Worm (Caenorhabditis elegans) whole organism, mixed stage, embryonic: ENCODE data around the gene pqe-1.

Experiments
- M03D4.4 ChIP-seq: sonication (generic microtip); optimal IDR thresholded peaks from 2 replicates; lab custom pipeline; 2017; ENCODE audit warnings: mild to moderate bottlenecking, missing genetic modification characterization, missing compliant biosample characterization
- elt-3 ChIP-seq: fragments of 150-350 bp; optimal IDR thresholded peaks from 2 replicates; lab custom pipeline; 2014; ENCODE audit warnings: missing biosample characterization, missing genetic modification characterization
- ham-2 ChIP-seq: fragments of 200-800 bp; sonication (Bioruptor generic); optimal IDR thresholded peaks from 2 replicates; lab custom pipeline; 2018; ENCODE audit warnings: mild to moderate bottlenecking, missing genetic modification characterization, missing compliant biosample characterization
- hlh-1 ChIP-seq: fragments of 150-350 bp; optimal IDR thresholded peaks from 2 replicates; lab custom pipeline; 2014; ENCODE audit warnings: missing biosample characterization, missing genetic modification reagents, missing genetic modification characterization
- lsy-2 ChIP-seq: fragments of 150-350 bp; optimal IDR thresholded peaks from 2 replicates; lab custom pipeline; 2014; ENCODE audit warnings: missing biosample characterization, missing genetic modification characterization
- nhr-237 ChIP-seq: fragments of 150-350 bp; optimal IDR thresholded peaks from 2 replicates; lab custom pipeline; 2014; ENCODE audit warnings: missing biosample characterization, missing genetic modification characterization
- nhr-76 ChIP-seq: sonication (generic microtip); optimal IDR thresholded peaks from 2 replicates; lab custom pipeline; 2017; ENCODE audit warnings: missing biosample characterization, missing genetic modification characterization
- pha-4 ChIP-seq: fragments of 150-350 bp; optimal IDR thresholded peaks from 2 replicates; lab custom pipeline; 2018; ENCODE audit warnings: missing biosample characterization, missing genetic modification reagents, missing genetic modification characterization
- tbx-8 ChIP-seq: fragments of 200-800 bp; sonication (Bioruptor generic); optimal IDR thresholded peaks from 2 replicates; lab custom pipeline; 2018; ENCODE audit warnings: mild to moderate bottlenecking, missing genetic modification characterization, moderate library complexity, missing compliant biosample characterization
- unc-62 ChIP-seq: fragments of 150-350 bp; optimal IDR thresholded peaks from 2 replicates; lab custom pipeline; 2014; ENCODE audit warnings: missing biosample characterization, missing genetic modification reagents, missing genetic modification characterization
- ztf-11 ChIP-seq: fragments of 150-350 bp; optimal IDR thresholded peaks from 2 replicates; lab custom pipeline; 2014; ENCODE audit warnings: missing biosample characterization, missing genetic modification characterization

- TF ChIP-seq M03D4.4 (tag; lab: Kevin White, UChicago), result no peak
- TF ChIP-seq nhr-76, result no peak
- TF ChIP-seq hlh-1 (tag; lab: Kevin White, UChicago), result no peak
- no peak for TF ChIP-seq elt-3
- TF ChIP-seq ztf-11 (tag; lab: Kevin White, UChicago), result no peak
- TF ChIP-seq nhr-237 (tag; lab: Kevin White, UChicago), result no peak
- TF ChIP-seq pha-4 (tag; lab: Kevin White, UChicago), result no peak
- no peak for TF ChIP-seq ham-2 (GFP tag; lab: Kevin White, UChicago)
- TF ChIP-seq unc-62 (GFP tag; lab: Kevin White, UChicago), result no peak
- no peak for TF ChIP-seq lsy-2
- no peak for TF ChIP-seq tbx-8 (GFP tag; lab: Kevin White, UChicago)
Measured at ce11 chrIII:5273396-5273857, 37.6 kb upstream of the pqe-1 start, which contains the start of gene ztf-8.
